Worm (Caenorhabditis elegans): ENCODE measurements around the gene F32D8.1.

- no peak for TF ChIP-seq dao-5 (tag; optimal IDR thresholded peaks at IDR 0.05)
- no peak for TF ChIP-seq him-1 (tag; optimal IDR thresholded peaks at IDR 0.05)
- no peak for TF ChIP-seq W03F9.2 (tag; optimal IDR thresholded peaks at IDR 0.05)
Measured at ce11 chrV:10876512-10876911, 4.1 kb upstream of the F32D8.1 start.
